Fruit fly (Drosophila melanogaster): ENCODE measurements around the gene tara.

tara gene

DNA sequence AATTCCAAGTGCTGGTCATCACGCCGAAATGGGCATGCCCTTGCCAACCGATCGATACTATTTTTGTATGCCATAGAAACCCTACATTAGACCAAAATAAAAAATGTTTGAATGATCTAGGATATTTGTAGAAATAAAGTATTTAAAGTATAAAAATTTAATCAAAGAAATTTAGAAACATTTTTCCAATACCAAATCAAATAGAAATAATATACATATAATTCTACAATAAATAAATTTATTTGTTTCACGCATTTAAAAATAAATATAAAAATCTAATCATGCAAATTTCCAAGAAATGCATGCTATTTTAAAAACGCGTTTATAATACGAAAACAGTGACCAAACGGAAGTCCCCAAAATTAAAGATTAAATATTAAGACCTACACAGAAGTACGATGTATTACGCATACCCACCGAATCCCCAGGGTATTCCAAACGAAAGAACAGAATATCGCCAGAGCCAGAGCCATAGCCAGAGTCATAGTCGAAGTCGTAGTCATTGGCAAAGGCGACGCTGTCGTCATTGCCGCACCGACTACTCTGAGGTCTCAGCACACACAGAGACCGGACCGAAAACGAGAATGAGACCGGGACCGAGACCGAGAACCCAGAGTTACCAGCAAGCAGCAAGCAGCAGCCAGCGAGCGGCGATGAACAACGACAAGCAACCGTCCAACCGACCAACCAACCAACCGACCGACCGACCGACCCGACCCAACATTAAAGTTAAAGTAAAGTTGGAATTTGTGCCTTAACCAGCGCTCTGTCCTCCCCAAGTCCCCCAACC, 16.3 kb upstream of the tara start (continued):
- TF ChIP-seq CHES-1-like (GFP tag; optimal IDR thresholded peaks at IDR 0.05) (no peak), CG3163 (GFP tag; optimal IDR thresholded peaks at IDR 0.05) (no peak), CG34422 (GFP tag; IDR thresholded peaks at IDR 0.05) (no peak), hth (optimal IDR thresholded peaks at IDR 0.05) (no peak), CG31441 (GFP tag; IDR thresholded peaks at IDR 0.05) (peak; percentile 58), Hmr (GFP tag; optimal IDR thresholded peaks at IDR 0.05) (peak; percentile 39), CG11504 (tag; optimal IDR thresholded peaks at IDR 0.05) (peak; percentile 63), CG17359 (tag; optimal IDR thresholded peaks at IDR 0.05) (peak; percentile 15), klu (GFP tag; IDR thresholded peaks at IDR 0.05) (no peak), Dll (GFP tag; IDR thresholded peaks at IDR 0.05; ENCODE audit: partially characterized antibody) (no peak), cas (GFP tag; IDR thresholded peaks at IDR 0.05) (no peak), sr (GFP tag; IDR thresholded peaks at IDR 0.05) (no peak), CG32767 (GFP tag; IDR thresholded peaks at IDR 0.05) (peak; percentile 40; the same call in 1 of the 2 replicates), CG9797 (GFP tag; optimal IDR thresholded peaks at IDR 0.05) (no peak), stc (GFP tag; IDR thresholded peaks at IDR 0.05) (no peak), Atf-2 (GFP tag; optimal IDR thresholded peaks at IDR 0.05) (no peak), row (GFP tag; IDR thresholded peaks at IDR 0.05) (peak; percentile 60; the same call in 1 of the 3 replicates), p53 (GFP tag; optimal IDR thresholded peaks at IDR 0.05) (no peak), Camta (GFP tag; optimal IDR thresholded peaks at IDR 0.05) (no peak), hbn (GFP tag; IDR thresholded peaks at IDR 0.05; ENCODE audit: partially characterized antibody) (no peak), caup (GFP tag; optimal IDR thresholded peaks at IDR 0.05; ENCODE audit: severe bottlenecking) (no peak), CG4820 (GFP tag; optimal IDR thresholded peaks at IDR 0.05) (peak; percentile 11), z (GFP tag; IDR thresholded peaks at IDR 0.05) (no peak), dati (GFP tag; IDR thresholded peaks at IDR 0.05) (no peak), HLHmδ (GFP tag; optimal IDR thresholded peaks at IDR 0.05) (no peak), aop (GFP tag; IDR thresholded peaks at IDR 0.05) (no peak), CG11085 (GFP tag; IDR thresholded peaks at IDR 0.05) (no peak), ind (GFP tag; optimal IDR thresholded peaks at IDR 0.05) (no peak), cad (GFP tag; optimal IDR thresholded peaks at IDR 0.05) (no peak), CG13123 (GFP tag; optimal IDR thresholded peaks at IDR 0.05) (no peak), CG9609 (GFP tag; optimal IDR thresholded peaks at IDR 0.05) (no peak), CG12104 (GFP tag; optimal IDR thresholded peaks at IDR 0.05) (peak; percentile 8), CG15073 (GFP tag; optimal IDR thresholded peaks at IDR 0.05) (no peak), CG2678 (tag; optimal IDR thresholded peaks at IDR 0.05) (peak; percentile 71), CG7372 (GFP tag; IDR thresholded peaks at IDR 0.05) (no peak), HHEX (GFP tag; optimal IDR thresholded peaks at IDR 0.05) (peak; percentile 43), wek (GFP tag; optimal IDR thresholded peaks at IDR 0.05) (no peak), Xbp1 (GFP tag; optimal IDR thresholded peaks at IDR 0.05) (peak; percentile 37), CTCF (GFP tag; optimal IDR thresholded peaks at IDR 0.05) (no peak), CG1233 (GFP tag; optimal IDR thresholded peaks at IDR 0.05) (no peak), ash1 (GFP tag; optimal IDR thresholded peaks at IDR 0.05) (no peak), Trl (optimal IDR thresholded peaks at IDR 0.05) (no peak), Trl (GFP tag; optimal IDR thresholded peaks at IDR 0.05) (no peak), CG10654 (GFP tag; optimal IDR thresholded peaks at IDR 0.05) (peak; percentile 52), zen2 (GFP tag; IDR thresholded peaks at IDR 0.05; ENCODE audit: partially characterized antibody) (no peak), CG12942 (GFP tag; optimal IDR thresholded peaks at IDR 0.05) (no peak), CG8359 (GFP tag; optimal IDR thresholded peaks at IDR 0.05; ENCODE audit: borderline replicate concordance) (no peak), corto (GFP tag; optimal IDR thresholded peaks at IDR 0.05) (no peak), CG8281 (tag; optimal IDR thresholded peaks at IDR 0.05) (no peak), CG8478 (optimal IDR thresholded peaks at IDR 0.05) (no peak), Oli (tag; optimal IDR thresholded peaks at IDR 0.05) (peak; percentile 53)
